Worm (Caenorhabditis elegans) whole organism, mixed stage, embryonic: ENCODE measurements around the gene F19H8.2.

Experiments used
- elt-1 ChIP-seq: sonication (generic microtip); optimal IDR thresholded peaks from 2 replicates; lab custom pipeline; 2017; ENCODE audit warnings: missing genetic modification characterization, mild to moderate bottlenecking, missing compliant biosample characterization, antibody characterized with exemption, moderate library complexity, borderline replicate concordance; ENCODE audit not compliant: insufficient read depth
- elt-3 ChIP-seq: fragments of 150-350 bp; optimal IDR thresholded peaks from 2 replicates; lab custom pipeline; 2014; ENCODE audit warnings: missing biosample characterization, missing genetic modification characterization
- mep-1 ChIP-seq: fragments of 150-350 bp; optimal IDR thresholded peaks from 2 replicates; lab custom pipeline; 2017; ENCODE audit warnings: missing biosample characterization, missing genetic modification reagents, missing genetic modification characterization, inconsistent platforms
- unc-39 ChIP-seq: fragments of 150-350 bp; optimal IDR thresholded peaks from 2 replicates; lab custom pipeline; 2014; ENCODE audit warnings: missing biosample characterization, missing genetic modification characterization

DNA sequence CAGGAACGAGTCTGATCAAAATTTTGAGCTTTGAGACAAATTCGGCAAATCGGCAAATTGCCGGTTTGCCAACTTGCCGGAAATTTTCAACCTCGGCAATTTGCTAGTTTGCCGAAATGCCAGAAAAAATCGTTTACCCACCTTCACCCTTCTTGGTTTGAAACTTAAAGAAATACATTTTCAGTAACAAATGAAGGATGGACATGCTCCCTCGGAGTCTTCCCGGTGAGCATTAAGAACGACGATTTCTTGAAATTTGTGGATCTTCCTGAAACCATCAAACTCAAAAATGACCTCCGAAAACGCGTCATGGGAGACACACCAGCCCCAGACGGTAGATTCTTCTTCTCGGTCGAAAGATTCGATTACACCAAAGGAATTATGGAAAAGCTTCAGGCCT is 2.9 kb downstream of the F19H8.2 start:
- TF ChIP-seq elt-1 (tag; lab: Kevin White, UChicago) (no peak), unc-39 (tag; lab: Kevin White, UChicago) (no peak), elt-3 (tag; lab: Kevin White, UChicago) (no peak), mep-1 (tag; lab: Kevin White, UChicago) (no peak)
